Worm (Caenorhabditis elegans) whole organism, young adult: ENCODE results near the gene F16G10.10.

Experiments used
- B0336.3 ChIP-seq: fragments of 200-800 bp; sonication (Bioruptor generic); IDR thresholded peaks from 2 replicates; pipeline ENCODE4 v1.3.6; 2022; ENCODE audit warnings: missing genetic modification characterization, missing compliant biosample characterization
- C06A6.2 ChIP-seq: fragments of 200-800 bp; sonication (Bioruptor generic); conservative IDR thresholded peaks from 2 replicates; pipeline ENCODE4 v1.3.6; 2022; ENCODE audit warnings: missing genetic modification characterization, missing compliant biosample characterization
- F22D6.2 ChIP-seq: sonication (generic microtip); optimal IDR thresholded peaks from 2 replicates; lab custom pipeline; 2016; ENCODE audit warnings: mild to moderate bottlenecking, missing genetic modification characterization, missing compliant biosample characterization
- F57A8.1 ChIP-seq: fragments of 200-800 bp; sonication (Bioruptor generic); optimal IDR thresholded peaks from 2 replicates; lab custom pipeline; 2018; ENCODE audit warnings: mild to moderate bottlenecking, missing genetic modification characterization, moderate library complexity, missing compliant biosample characterization
- K11D2.4 ChIP-seq: fragments of 200-800 bp; sonication (Bioruptor generic); IDR thresholded peaks from 2 replicates; pipeline ENCODE4 v1.3.6; 2022; ENCODE audit warnings: missing genetic modification reagents, missing genetic modification characterization, missing compliant biosample characterization
- Y53F4B.3 ChIP-seq: fragments of 200-800 bp; sonication (Bioruptor generic); IDR thresholded peaks from 2 replicates; pipeline ENCODE4 v1.3.6; 2022; ENCODE audit warnings: missing genetic modification reagents, missing genetic modification characterization, missing compliant biosample characterization
- Y67H2A.10 ChIP-seq: fragments of 200-800 bp; sonication (Bioruptor generic); conservative IDR thresholded peaks from 2 replicates; pipeline ENCODE4 v1.3.6; 2022; ENCODE audit warnings: missing genetic modification reagents, missing genetic modification characterization, missing compliant biosample characterization
- atf-7 ChIP-seq: sonication (generic microtip); optimal IDR thresholded peaks from 2 replicates; lab custom pipeline; 2017; ENCODE audit warnings: mild to moderate bottlenecking, missing genetic modification characterization, missing compliant biosample characterization
- attf-5 ChIP-seq: fragments of 200-800 bp; sonication (Bioruptor generic); optimal IDR thresholded peaks from 2 replicates; lab custom pipeline; 2018; ENCODE audit warnings: mild to moderate bottlenecking, missing genetic modification characterization, missing compliant biosample characterization
- attf-6 ChIP-seq: fragments of 200-800 bp; sonication (Bioruptor generic); IDR thresholded peaks from 2 replicates; pipeline ENCODE4 v1.3.6; 2022; ENCODE audit warnings: missing genetic modification reagents, missing genetic modification characterization, missing compliant biosample characterization
- ceh-27 ChIP-seq: fragments of 200-800 bp; sonication (Bioruptor generic); optimal IDR thresholded peaks from 2 replicates; lab custom pipeline; 2018; ENCODE audit warnings: mild to moderate bottlenecking, missing genetic modification characterization, moderate library complexity, missing compliant biosample characterization
- ceh-40 ChIP-seq: fragments of 200-800 bp; sonication (Bioruptor generic); IDR thresholded peaks from 2 replicates; pipeline ENCODE4 v1.3.6; 2022; ENCODE audit warnings: missing genetic modification characterization, missing compliant biosample characterization
- die-1 ChIP-seq: sonication (generic microtip); optimal IDR thresholded peaks from 2 replicates; lab custom pipeline; 2016; ENCODE audit warnings: missing genotype, mild to moderate bottlenecking, missing genetic modification characterization, missing compliant biosample characterization
- dox-1 ChIP-seq: fragments of 200-800 bp; sonication (Bioruptor generic); IDR thresholded peaks from 2 replicates; pipeline ENCODE4 v1.3.6; 2022; ENCODE audit warnings: missing genetic modification reagents, missing genetic modification characterization, missing compliant biosample characterization
- egl-18 ChIP-seq: fragments of 200-800 bp; sonication (Bioruptor generic); IDR thresholded peaks from 2 replicates; pipeline ENCODE4 v1.3.6; 2022; ENCODE audit warnings: missing genetic modification reagents, missing genetic modification characterization, missing compliant biosample characterization
- egrh-3 ChIP-seq: fragments of 200-800 bp; sonication (Bioruptor generic); IDR thresholded peaks from 2 replicates; pipeline ENCODE4 v1.3.6; 2022; ENCODE audit warnings: missing genetic modification reagents, missing genetic modification characterization, missing compliant biosample characterization
- ekl-4 ChIP-seq: fragments of 200-800 bp; sonication (Bioruptor generic); IDR thresholded peaks from 2 replicates; pipeline ENCODE4 v1.3.6; 2022; ENCODE audit warnings: missing genetic modification reagents, missing genetic modification characterization, missing compliant biosample characterization
- ets-4 ChIP-seq: fragments of 200-800 bp; sonication (Bioruptor generic); optimal IDR thresholded peaks from 2 replicates; lab custom pipeline; 2018; ENCODE audit warnings: mild to moderate bottlenecking, missing genetic modification characterization, missing compliant biosample characterization
- fkh-3 ChIP-seq: sonication (generic microtip); optimal IDR thresholded peaks from 2 replicates; lab custom pipeline; 2016; ENCODE audit warnings: mild to moderate bottlenecking, missing genetic modification characterization, missing compliant biosample characterization
- gei-17 ChIP-seq: fragments of 200-800 bp; sonication (Bioruptor generic); optimal IDR thresholded peaks from 2 replicates; lab custom pipeline; 2018; ENCODE audit warnings: mild to moderate bottlenecking, missing genetic modification characterization, missing compliant biosample characterization
- hlh-26 ChIP-seq: fragments of 200-800 bp; sonication (Bioruptor generic); conservative IDR thresholded peaks from 2 replicates; pipeline ENCODE4 v1.3.6; 2022; ENCODE audit warnings: missing genetic modification reagents, missing genetic modification characterization, missing compliant biosample characterization
- hrde-1 ChIP-seq: sonication (generic microtip); optimal IDR thresholded peaks from 2 replicates; lab custom pipeline; 2016; ENCODE audit warnings: missing genetic modification characterization, mild to moderate bottlenecking, missing compliant biosample characterization, moderate library complexity, missing genotype, missing genetic modification reagents, borderline replicate concordance
- let-526 ChIP-seq: fragments of 200-800 bp; sonication (Bioruptor generic); IDR thresholded peaks from 2 replicates; pipeline ENCODE4 v1.3.6; 2022; ENCODE audit warnings: missing genetic modification reagents, missing genetic modification characterization, missing compliant biosample characterization
- let-607 ChIP-seq, 2 experiments: fragments of 200-800 bp in 1 of 2; sonication (Bioruptor generic) in 1 of 2; sonication (generic microtip) in 1 of 2; optimal IDR thresholded peaks; 2 replicates each; lab custom pipeline; 2016 to 2018; ENCODE audit warnings: mild to moderate bottlenecking in 2 of 2, missing compliant biosample characterization in 2 of 2, missing genetic modification characterization in 2 of 2, moderate library complexity in 2 of 2, missing genotype in 1 of 2
- lin-40 ChIP-seq: sonication (generic microtip); optimal IDR thresholded peaks from 2 replicates; lab custom pipeline; 2016; ENCODE audit warnings: missing genetic modification characterization, mild to moderate bottlenecking, missing compliant biosample characterization, missing genotype, missing genetic modification reagents
- lir-1 ChIP-seq: fragments of 200-800 bp; sonication (Bioruptor generic); conservative IDR thresholded peaks from 2 replicates; pipeline ENCODE4 v1.3.6; 2022; ENCODE audit warnings: missing genetic modification reagents, missing genetic modification characterization, missing compliant biosample characterization
- madf-10 ChIP-seq: sonication (generic microtip); optimal IDR thresholded peaks from 2 replicates; lab custom pipeline; 2016; ENCODE audit warnings: mild to moderate bottlenecking, missing genetic modification characterization, missing compliant biosample characterization
- madf-3 ChIP-seq: fragments of 200-800 bp; sonication (Bioruptor generic); IDR thresholded peaks from 2 replicates; pipeline ENCODE4 v1.3.6; 2022; ENCODE audit warnings: missing genetic modification reagents, missing genetic modification characterization, missing compliant biosample characterization
- madf-6 ChIP-seq: fragments of 200-800 bp; sonication (Bioruptor generic); IDR thresholded peaks from 2 replicates; pipeline ENCODE4 v1.3.6; 2022; ENCODE audit warnings: missing genetic modification reagents, missing genetic modification characterization, missing compliant biosample characterization
- nfyb-1 ChIP-seq: fragments of 200-800 bp; sonication (Bioruptor generic); IDR thresholded peaks from 2 replicates; pipeline ENCODE4 v1.3.6; 2022; ENCODE audit warnings: missing genetic modification reagents, missing genetic modification characterization, missing compliant biosample characterization
- nhr-120 ChIP-seq: fragments of 200-800 bp; sonication (Bioruptor generic); IDR thresholded peaks from 2 replicates; pipeline ENCODE4 v1.3.6; 2022; ENCODE audit warnings: missing genetic modification characterization, missing compliant biosample characterization
- nhr-80 ChIP-seq: sonication (generic microtip); optimal IDR thresholded peaks from 2 replicates; lab custom pipeline; 2016; ENCODE audit warnings: missing genetic modification characterization, missing compliant biosample characterization
- nhr-90 ChIP-seq: sonication (generic microtip); optimal IDR thresholded peaks from 2 replicates; lab custom pipeline; 2016; ENCODE audit warnings: missing genotype, mild to moderate bottlenecking, missing genetic modification characterization, missing compliant biosample characterization
- pbrm-1 ChIP-seq: fragments of 200-800 bp; sonication (Bioruptor generic); IDR thresholded peaks from 2 replicates; pipeline ENCODE4 v1.3.6; 2022; ENCODE audit warnings: missing genetic modification reagents, missing genetic modification characterization, missing compliant biosample characterization
- rcor-1 ChIP-seq: fragments of 200-800 bp; sonication (Bioruptor generic); IDR thresholded peaks from 2 replicates; pipeline ENCODE4 v1.3.6; 2022; ENCODE audit warnings: missing genetic modification reagents, missing genetic modification characterization, missing compliant biosample characterization
- snpc-4 ChIP-seq, 5 experiments: fragments of 150-350 bp in 1 of 5; sonication (generic microtip) in 4 of 5; optimal IDR thresholded peaks; 2 replicates each; lab custom pipeline; 2014 to 2018; ENCODE audit warnings: missing genetic modification characterization in 5 of 5, missing biosample characterization in 3 of 5, antibody characterized with exemption in 2 of 5, mild to moderate bottlenecking in 2 of 5, missing compliant biosample characterization in 2 of 5, missing genotype in 2 of 5, moderate library complexity in 2 of 5, missing genetic modification reagents in 1 of 5
- somi-1 ChIP-seq: fragments of 200-800 bp; sonication (Bioruptor generic); optimal IDR thresholded peaks from 2 replicates; lab custom pipeline; 2018; ENCODE audit warnings: mild to moderate bottlenecking, missing genetic modification characterization, missing compliant biosample characterization
- sptf-2 ChIP-seq: fragments of 200-800 bp; sonication (Bioruptor generic); optimal IDR thresholded peaks from 2 replicates; lab custom pipeline; 2018; ENCODE audit warnings: mild to moderate bottlenecking, missing genetic modification characterization, missing compliant biosample characterization
- tlf-1 ChIP-seq: fragments of 200-800 bp; sonication (Bioruptor generic); optimal IDR thresholded peaks from 2 replicates; lab custom pipeline; 2018; ENCODE audit warnings: mild to moderate bottlenecking, missing genetic modification characterization, missing compliant biosample characterization
- unc-62 ChIP-seq: fragments of 150-350 bp; optimal IDR thresholded peaks from 2 replicates; lab custom pipeline; 2014; ENCODE audit warnings: missing biosample characterization, missing genetic modification reagents, missing genetic modification characterization
- zfh-2 ChIP-seq: fragments of 200-800 bp; sonication (Bioruptor generic); conservative IDR thresholded peaks from 2 replicates; pipeline ENCODE4 v1.3.6; 2022; ENCODE audit warnings: missing genetic modification reagents, missing genetic modification characterization, missing compliant biosample characterization
- ztf-18 ChIP-seq: sonication (generic microtip); optimal IDR thresholded peaks from 2 replicates; lab custom pipeline; 2016; ENCODE audit warnings: missing genotype, mild to moderate bottlenecking, missing genetic modification characterization, missing compliant biosample characterization
- ztf-22 ChIP-seq: fragments of 200-800 bp; sonication (Bioruptor generic); optimal IDR thresholded peaks from 2 replicates; lab custom pipeline; 2018; ENCODE audit warnings: mild to moderate bottlenecking, missing genetic modification characterization, moderate library complexity, missing compliant biosample characterization
- ztf-25 ChIP-seq: fragments of 200-800 bp; sonication (Bioruptor generic); IDR thresholded peaks from 2 replicates; pipeline ENCODE4 v1.3.6; 2022; ENCODE audit warnings: missing genetic modification reagents, missing genetic modification characterization, missing compliant biosample characterization
- ztf-26 ChIP-seq: sonication (generic microtip); optimal IDR thresholded peaks from 2 replicates; lab custom pipeline; 2017; ENCODE audit warnings: missing genetic modification characterization, missing compliant biosample characterization
- ztf-3 ChIP-seq: fragments of 200-800 bp; sonication (Bioruptor generic); optimal IDR thresholded peaks from 2 replicates; lab custom pipeline; 2018; ENCODE audit warnings: mild to moderate bottlenecking, missing genetic modification characterization, missing compliant biosample characterization

The F16G10.10 gene

DNA sequence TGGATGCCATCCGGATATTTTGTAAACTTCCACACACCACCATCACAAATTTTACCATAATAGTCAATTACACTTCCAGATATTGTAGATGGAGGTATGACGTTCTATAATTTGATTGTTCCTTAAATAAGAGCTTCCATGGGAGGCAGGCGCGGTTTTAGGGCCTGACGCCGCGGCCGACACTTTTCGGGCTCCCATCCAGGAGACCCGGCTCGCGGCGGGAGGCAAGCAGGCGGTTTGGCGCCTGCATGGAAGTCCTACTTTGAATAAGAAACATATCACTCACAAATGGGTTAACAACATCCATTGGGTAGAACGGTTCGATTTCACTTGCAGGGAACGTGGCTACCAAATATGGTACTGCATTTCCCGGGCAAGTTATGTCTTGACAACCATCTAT lies 11.1 kb downstream of the F16G10.10 start:
- TF ChIP-seq somi-1 = no peak
- no peak for TF ChIP-seq nhr-90 (tag; lab: Kevin White, UChicago)
- no peak for TF ChIP-seq snpc-4 (GFP tag; optimal IDR thresholded peaks at IDR 0.05; lab: Kevin White, UChicago)
- TF ChIP-seq snpc-4 (tag; optimal IDR thresholded peaks at IDR 0.05; lab: Kevin White, UChicago) = no peak
- peak; percentile 55; the same call in 1 of the 2 replicates for TF ChIP-seq egrh-3
- no peak for TF ChIP-seq Y67H2A.10 (GFP tag; lab: Robert Waterston, UW)
- TF ChIP-seq, all 124 proteins: peak for 1

- TF ChIP-seq let-607 (tag; optimal IDR thresholded peaks at IDR 0.05; lab: Kevin White, UChicago) (peak; percentile 79 to 88), ceh-27 (GFP tag; lab: Kevin White, UChicago) (no peak), hlh-26 (no peak), let-526 (0 out of 2 replicates have a peak, but pooled peaks have one; percentile 17), die-1 (tag; lab: Kevin White, UChicago) (no peak), attf-6 (GFP tag; lab: Robert Waterston, UW) (no peak), attf-5 (peak; percentile 3), ztf-26 (peak; percentile 19), rcor-1 (no peak), gei-17 (GFP tag; lab: Kevin White, UChicago) (peak; percentile 61), pbrm-1 (peak; percentile 28; the same call in 1 of the 2 replicates), dox-1 (GFP tag; lab: Robert Waterston, UW) (peak; percentile 90; the same call in 1 of the 2 replicates), Y53F4B.3 (GFP tag; lab: Robert Waterston, UW) (no peak), madf-6 (GFP tag; lab: Robert Waterston, UW) (no peak), ztf-18 (tag; lab: Kevin White, UChicago) (peak; percentile 12), madf-10 (tag; lab: Kevin White, UChicago) (peak; percentile 41), K11D2.4 (GFP tag; lab: Robert Waterston, UW) (0 out of 2 replicates have a peak, but pooled peaks have one; percentile 20), ztf-3 (peak; percentile 80), hrde-1 (tag; lab: Kevin White, UChicago) (no peak), C06A6.2 (peak; percentile 61), nhr-120 (GFP tag; lab: Robert Waterston, UW) (no peak), nhr-80 (peak; percentile 100), nfyb-1 (peak; percentile 91), zfh-2 (GFP tag; lab: Robert Waterston, UW) (no peak), tlf-1 (GFP tag; lab: Kevin White, UChicago) (peak; percentile 84), nhr-90 (tag; lab: Kevin White, UChicago) (peak; percentile 97), F57A8.1 (no peak), lir-1 (GFP tag; lab: Robert Waterston, UW) (0 out of 2 replicates have a peak, but pooled peaks have one; percentile 45), F22D6.2 (peak; percentile 86), ets-4 (peak; percentile 99), ceh-40 (GFP tag; lab: Robert Waterston, UW) (0 out of 2 replicates have a peak, but pooled peaks have one; percentile 2), ztf-22 (GFP tag; lab: Kevin White, UChicago) (peak; percentile 100), lin-40 (tag; lab: Kevin White, UChicago) (no peak), madf-3 (no peak), fkh-3 (tag; lab: Kevin White, UChicago) (no peak), atf-7 (tag; lab: Kevin White, UChicago) (peak; percentile 99), egl-18 (GFP tag; lab: Robert Waterston, UW) (no peak), B0336.3 (GFP tag; lab: Robert Waterston, UW) (no peak; the same call in none of the 2 replicates), ekl-4 (GFP tag; lab: Robert Waterston, UW) (no peak), sptf-2 (peak; percentile 64), unc-62 (GFP tag; lab: Kevin White, UChicago) (peak; percentile 78), ztf-25 (GFP tag; lab: Robert Waterston, UW) (no peak)
These were observed 12.2 kb downstream of the F16G10.10 start for ce11 chrII:2378465-2379009.
